Fruit fly (Drosophila melanogaster) whole organism, prepupa: ENCODE data around the gene Tlk.

Experiments used
- Blimp-1 ChIP-seq: fragments of 200-800 bp; sonication (Bioruptor generic); optimal IDR thresholded peaks from 3 replicates; lab custom pipeline; 2017; ENCODE audit warnings: missing biosample characterization, missing genetic modification characterization, mild to moderate bottlenecking, moderate library complexity, missing genetic modification reagents
- CG15336 ChIP-seq: fragments of 200-800 bp; sonication (Bioruptor generic); IDR thresholded peaks from 2 replicates; pipeline ENCODE4 v1.3.6; 2022; ENCODE audit warnings: missing biosample characterization, missing genetic modification characterization
- CG1621 ChIP-seq: fragments of 200-800 bp; sonication (Bioruptor generic); optimal IDR thresholded peaks from 3 replicates; lab custom pipeline; 2018; ENCODE audit warnings: missing biosample characterization, mild to moderate bottlenecking, missing genetic modification characterization
- CG3032 ChIP-seq: fragments of 200-800 bp; optimal IDR thresholded peaks from 2 replicates; lab custom pipeline; 2019; ENCODE audit warnings: missing biosample characterization, mild to moderate bottlenecking, missing genetic modification characterization, moderate library complexity
- CG31627 ChIP-seq: fragments of 200-800 bp; sonication (Bioruptor generic); optimal IDR thresholded peaks from 3 replicates; lab custom pipeline; 2016; ENCODE audit warnings: missing biosample characterization, missing genetic modification characterization
- CG32006 ChIP-seq: fragments of 200-800 bp; sonication (Bioruptor generic); optimal IDR thresholded peaks from 3 replicates; lab custom pipeline; 2017; ENCODE audit warnings: missing biosample characterization, mild to moderate bottlenecking, missing genetic modification characterization
- CG3919 ChIP-seq: fragments of 200-800 bp; sonication (Bioruptor generic); optimal IDR thresholded peaks from 3 replicates; lab custom pipeline; 2016; ENCODE audit warnings: missing biosample characterization, missing genetic modification characterization
- CG4318 ChIP-seq: fragments of 200-800 bp; sonication (Bioruptor generic); optimal IDR thresholded peaks from 3 replicates; lab custom pipeline; 2017; ENCODE audit warnings: missing biosample characterization, mild to moderate bottlenecking, missing genetic modification characterization
- CG6163 ChIP-seq: fragments of 200-800 bp; sonication (Bioruptor generic); IDR thresholded peaks from 3 replicates; pipeline ENCODE4 v1.3.6; 2022; ENCODE audit warnings: missing biosample characterization, missing genetic modification characterization
- CG6276 ChIP-seq: fragments of 200-800 bp; sonication (Bioruptor generic); optimal IDR thresholded peaks from 2 replicates; lab custom pipeline; 2017; ENCODE audit warnings: missing biosample characterization, mild to moderate bottlenecking, missing genetic modification characterization
- CG6792 ChIP-seq: fragments of 200-800 bp; sonication (Bioruptor generic); optimal IDR thresholded peaks from 3 replicates; lab custom pipeline; 2016; ENCODE audit warnings: missing biosample characterization, missing genetic modification characterization
- CG6808 ChIP-seq: fragments of 200-800 bp; sonication (Bioruptor generic); optimal IDR thresholded peaks from 3 replicates; lab custom pipeline; 2017; ENCODE audit warnings: missing biosample characterization, missing genetic modification characterization, mild to moderate bottlenecking, moderate library complexity, missing genetic modification reagents
- CG6854 ChIP-seq: fragments of 200-800 bp; sonication (Bioruptor generic); optimal IDR thresholded peaks from 2 replicates; lab custom pipeline; 2017; ENCODE audit warnings: missing biosample characterization, mild to moderate bottlenecking, missing genetic modification characterization
- CG7368 ChIP-seq: fragments of 200-800 bp; sonication (Bioruptor generic); optimal IDR thresholded peaks from 3 replicates; lab custom pipeline; 2016; ENCODE audit warnings: missing biosample characterization, missing genetic modification characterization
- CG8119 ChIP-seq: fragments of 200-800 bp; sonication (Bioruptor generic); IDR thresholded peaks from 3 replicates; pipeline ENCODE4 v1.3.6; 2022; ENCODE audit warnings: missing biosample characterization, missing genetic modification characterization
- Eip75B ChIP-seq: fragments of 200-800 bp; sonication (Bioruptor generic); optimal IDR thresholded peaks from 3 replicates; lab custom pipeline; 2016; ENCODE audit warnings: missing biosample characterization, missing genetic modification characterization
- Eip78C ChIP-seq: fragments of 200-800 bp; sonication (Bioruptor generic); peaks from one replicate; lab custom pipeline; 2016; ENCODE audit warnings: missing biosample characterization, missing genetic modification characterization
- Ets21C ChIP-seq: fragments of 200-800 bp; sonication (Bioruptor generic); optimal IDR thresholded peaks from 3 replicates; lab custom pipeline; 2016; ENCODE audit warnings: missing biosample characterization, missing genetic modification characterization
- Ets96B ChIP-seq: fragments of 200-800 bp; optimal IDR thresholded peaks from 2 replicates; lab custom pipeline; 2019; ENCODE audit warnings: missing biosample characterization, mild to moderate bottlenecking, missing genetic modification characterization, moderate library complexity
- Gug ChIP-seq: fragments of 200-800 bp; sonication (Bioruptor generic); IDR thresholded peaks from 2 replicates; pipeline ENCODE4 v1.3.6; 2022; ENCODE audit warnings: missing biosample characterization, missing genetic modification characterization
- Hr39 ChIP-seq: fragments of 200-800 bp; sonication (Bioruptor generic); optimal IDR thresholded peaks from 2 replicates; lab custom pipeline; 2016; ENCODE audit warnings: missing biosample characterization, missing genetic modification characterization
- Lpt ChIP-seq: fragments of 200-800 bp; sonication (Bioruptor generic); optimal IDR thresholded peaks from 3 replicates; lab custom pipeline; 2016; ENCODE audit warnings: missing biosample characterization, missing genetic modification characterization
- OdsH ChIP-seq: fragments of 200-800 bp; sonication (Bioruptor generic); optimal IDR thresholded peaks from 3 replicates; lab custom pipeline; 2016; ENCODE audit warnings: missing biosample characterization, missing genetic modification characterization
- Smox ChIP-seq: fragments of 200-800 bp; sonication (Bioruptor generic); optimal IDR thresholded peaks from 3 replicates; lab custom pipeline; 2016; ENCODE audit warnings: missing biosample characterization, missing genetic modification characterization
- Sox14 ChIP-seq: fragments of 200-800 bp; sonication (Bioruptor generic); optimal IDR thresholded peaks from 3 replicates; lab custom pipeline; 2016; ENCODE audit warnings: missing biosample characterization, missing genetic modification characterization
- Sox15 ChIP-seq: fragments of 200-800 bp; sonication (Bioruptor generic); optimal IDR thresholded peaks from 3 replicates; lab custom pipeline; 2016; ENCODE audit warnings: missing biosample characterization, missing genetic modification characterization
- acj6 ChIP-seq: fragments of 200-800 bp; sonication (Bioruptor generic); optimal IDR thresholded peaks from 3 replicates; lab custom pipeline; 2016; ENCODE audit warnings: missing biosample characterization, missing genetic modification characterization
- cyc ChIP-seq: fragments of 200-800 bp; sonication (Bioruptor generic); optimal IDR thresholded peaks from 3 replicates; lab custom pipeline; 2016; ENCODE audit warnings: missing biosample characterization, missing genetic modification characterization
- dsx ChIP-seq: fragments of 200-800 bp; optimal IDR thresholded peaks from 3 replicates; lab custom pipeline; 2019; ENCODE audit warnings: missing biosample characterization, mild to moderate bottlenecking, missing genetic modification characterization, moderate library complexity; ENCODE audit not compliant: poor library complexity, severe bottlenecking
- eg ChIP-seq: fragments of 200-800 bp; sonication (Bioruptor generic); IDR thresholded peaks from 3 replicates; pipeline ENCODE4 v1.3.6; 2022; ENCODE audit warnings: missing biosample characterization, missing genetic modification characterization
- esn ChIP-seq: fragments of 200-800 bp; sonication (Bioruptor generic); optimal IDR thresholded peaks from 2 replicates; lab custom pipeline; 2016; ENCODE audit warnings: missing biosample characterization, mild to moderate bottlenecking, missing genetic modification characterization, moderate library complexity
- fd85E ChIP-seq: fragments of 200-800 bp; sonication (Bioruptor generic); optimal IDR thresholded peaks from 3 replicates; lab custom pipeline; 2016; ENCODE audit warnings: missing biosample characterization, missing genetic modification characterization
- lz ChIP-seq: fragments of 200-800 bp; sonication (Bioruptor generic); optimal IDR thresholded peaks from 3 replicates; lab custom pipeline; 2016; ENCODE audit warnings: missing biosample characterization, missing genetic modification characterization
- net ChIP-seq: fragments of 200-800 bp; sonication (Bioruptor generic); optimal IDR thresholded peaks from 3 replicates; lab custom pipeline; 2016; ENCODE audit warnings: missing biosample characterization, missing genetic modification characterization
- pdm3 ChIP-seq: fragments of 200-800 bp; sonication (Bioruptor generic); optimal IDR thresholded peaks from 3 replicates; lab custom pipeline; 2016; ENCODE audit warnings: missing biosample characterization, missing genetic modification characterization
- salr ChIP-seq, 2 experiments: fragments of 200-800 bp; sonication (Bioruptor generic); optimal IDR thresholded peaks; 3 replicates each; lab custom pipeline; 2016 to 2018; ENCODE audit warnings: missing biosample characterization in 2 of 2, missing genetic modification characterization in 2 of 2, mild to moderate bottlenecking in 1 of 2
- spab ChIP-seq: fragments of 200-800 bp; sonication (Bioruptor generic); optimal IDR thresholded peaks from 2 replicates; lab custom pipeline; 2017; ENCODE audit warnings: missing biosample characterization, mild to moderate bottlenecking, missing genetic modification characterization, missing genetic modification reagents
- ss ChIP-seq, 2 experiments: fragments of 200-800 bp; sonication (Bioruptor generic); optimal IDR thresholded peaks; 2 replicates in 1 of 2; 3 replicates in 1 of 2; lab custom pipeline; 2017 to 2018; ENCODE audit warnings: mild to moderate bottlenecking in 2 of 2, missing biosample characterization in 2 of 2, missing genetic modification characterization in 2 of 2, moderate library complexity in 1 of 2
- svp ChIP-seq: fragments of 200-800 bp; sonication (Bioruptor generic); peaks from one replicate; lab custom pipeline; 2016; ENCODE audit warnings: missing biosample characterization, missing genetic modification characterization
- topi ChIP-seq: fragments of 200-800 bp; sonication (Bioruptor generic); optimal IDR thresholded peaks from 3 replicates; lab custom pipeline; 2016; ENCODE audit warnings: missing biosample characterization, missing genetic modification characterization
- vri ChIP-seq: fragments of 200-800 bp; sonication (Bioruptor generic); optimal IDR thresholded peaks from 3 replicates; lab custom pipeline; 2016; ENCODE audit warnings: missing biosample characterization, mild to moderate bottlenecking, missing genetic modification characterization

The Tlk gene

DNA sequence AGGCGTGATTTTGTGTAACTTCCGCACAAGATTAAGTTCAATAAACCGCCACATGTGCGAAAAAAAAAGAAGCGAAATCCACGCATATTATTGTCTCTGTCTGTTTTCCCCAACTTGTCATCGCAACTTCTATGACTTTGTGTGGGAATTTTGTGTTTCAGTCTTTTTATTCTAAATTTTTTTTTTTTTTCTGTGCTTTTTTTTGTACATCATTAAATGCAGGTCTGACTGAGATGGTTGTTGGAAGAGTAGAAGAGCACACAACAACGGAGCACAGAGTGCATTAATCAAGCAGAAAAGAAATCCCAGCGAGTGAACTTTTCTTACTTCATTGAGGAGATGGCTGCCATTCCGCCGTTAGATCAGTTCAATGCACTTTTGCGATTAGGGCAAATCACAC, 4.2 kb upstream of the Tlk start:
- TF ChIP-seq CG32006 (GFP tag; lab: Kevin White, UChicago) (peak; percentile 5), CG8119 (GFP tag; lab: Robert Waterston, UW) (peak; percentile 53; the same call in 1 of the 3 replicates), CG15336 (GFP tag; lab: Robert Waterston, UW) (no peak), lz (GFP tag; lab: Kevin White, UChicago) (no peak), Lpt (GFP tag; lab: Kevin White, UChicago) (peak; percentile 13), CG6163 (GFP tag; lab: Robert Waterston, UW) (0 out of 3 replicates have a peak, but pooled peaks have one; percentile 20), dsx (GFP tag; lab: Kevin White, UChicago) (no peak), eg (GFP tag; lab: Robert Waterston, UW) (peak; percentile 45; the same call in 1 of the 3 replicates), CG6276 (peak; percentile 33)

DNA sequence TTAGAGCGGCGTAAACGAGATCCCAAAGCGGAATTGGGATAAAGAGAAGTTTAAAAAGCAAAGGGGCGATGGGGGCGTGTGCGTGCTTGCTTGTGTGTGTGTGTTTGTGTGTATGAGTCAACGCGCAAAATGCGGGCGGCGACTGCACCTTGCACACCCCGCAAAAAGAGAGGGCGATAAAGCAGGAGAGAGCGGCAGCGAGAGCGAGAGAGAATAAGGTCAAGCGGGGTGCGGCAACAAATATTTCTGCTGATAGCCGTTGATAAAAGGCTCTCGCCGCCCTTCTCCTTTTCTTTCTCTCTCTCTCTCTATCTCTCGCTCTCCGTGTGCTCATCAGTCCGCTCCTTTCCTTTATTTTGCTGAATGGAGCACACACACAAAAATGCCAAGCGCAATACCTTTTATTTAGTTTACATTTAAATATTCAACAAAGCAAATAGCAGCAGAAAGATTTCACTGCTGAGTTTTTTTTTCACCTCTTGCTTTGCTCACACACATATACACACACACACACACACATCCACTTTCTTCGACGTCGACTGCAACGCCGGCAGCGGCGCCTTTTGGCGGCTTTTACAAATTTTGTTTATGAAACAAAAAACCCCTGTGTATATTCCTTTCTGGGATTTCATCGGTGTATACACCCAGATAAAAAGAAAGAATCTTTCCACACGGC, 1.1 kb upstream of the Tlk start:
- TF ChIP-seq CG6276 (peak; percentile 32), Eip78C (GFP tag; lab: Kevin White, UChicago) (peak; percentile 73), topi (GFP tag; lab: Kevin White, UChicago) (no peak), Lpt (GFP tag; lab: Kevin White, UChicago) (peak; percentile 16), Sox14 (GFP tag; lab: Kevin White, UChicago) (peak; percentile 29), eg (GFP tag; lab: Robert Waterston, UW) (0 out of 3 replicates have a peak, but pooled peaks have one; percentile 40), OdsH (GFP tag; lab: Kevin White, UChicago) (no peak), CG6163 (GFP tag; lab: Robert Waterston, UW) (peak; percentile 62), esn (GFP tag; lab: Kevin White, UChicago) (no peak), CG6854 (GFP tag; lab: Kevin White, UChicago) (peak; percentile 73), CG1621 (tag; lab: Kevin White, UChicago) (peak; percentile 12), Eip75B (GFP tag; lab: Kevin White, UChicago) (peak; percentile 55), CG15336 (GFP tag; lab: Robert Waterston, UW) (peak; percentile 52; the same call in 1 of the 2 replicates), Blimp-1 (GFP tag; lab: Kevin White, UChicago) (peak; percentile 40), ss (GFP tag; optimal IDR thresholded peaks at IDR 0.05; lab: Kevin White, UChicago) (peak; percentile 47 to 63), CG6808 (peak; percentile 52), svp (GFP tag; lab: Kevin White, UChicago) (peak; percentile 100), vri (GFP tag; lab: Kevin White, UChicago) (peak; percentile 60), spab (GFP tag; lab: Kevin White, UChicago) (peak; percentile 15), CG3919 (GFP tag; lab: Kevin White, UChicago) (peak; percentile 13), CG8119 (GFP tag; lab: Robert Waterston, UW) (peak; percentile 47; the same call in 2 of the 3 replicates), Ets96B (tag; lab: Kevin White, UChicago) (no peak), CG4318 (GFP tag; lab: Kevin White, UChicago) (no peak), cyc (GFP tag; lab: Kevin White, UChicago) (no peak), salr (GFP tag; optimal IDR thresholded peaks at IDR 0.05; lab: Kevin White, UChicago) (no peak), dsx (GFP tag; lab: Kevin White, UChicago) (peak; percentile 32)

DNA sequence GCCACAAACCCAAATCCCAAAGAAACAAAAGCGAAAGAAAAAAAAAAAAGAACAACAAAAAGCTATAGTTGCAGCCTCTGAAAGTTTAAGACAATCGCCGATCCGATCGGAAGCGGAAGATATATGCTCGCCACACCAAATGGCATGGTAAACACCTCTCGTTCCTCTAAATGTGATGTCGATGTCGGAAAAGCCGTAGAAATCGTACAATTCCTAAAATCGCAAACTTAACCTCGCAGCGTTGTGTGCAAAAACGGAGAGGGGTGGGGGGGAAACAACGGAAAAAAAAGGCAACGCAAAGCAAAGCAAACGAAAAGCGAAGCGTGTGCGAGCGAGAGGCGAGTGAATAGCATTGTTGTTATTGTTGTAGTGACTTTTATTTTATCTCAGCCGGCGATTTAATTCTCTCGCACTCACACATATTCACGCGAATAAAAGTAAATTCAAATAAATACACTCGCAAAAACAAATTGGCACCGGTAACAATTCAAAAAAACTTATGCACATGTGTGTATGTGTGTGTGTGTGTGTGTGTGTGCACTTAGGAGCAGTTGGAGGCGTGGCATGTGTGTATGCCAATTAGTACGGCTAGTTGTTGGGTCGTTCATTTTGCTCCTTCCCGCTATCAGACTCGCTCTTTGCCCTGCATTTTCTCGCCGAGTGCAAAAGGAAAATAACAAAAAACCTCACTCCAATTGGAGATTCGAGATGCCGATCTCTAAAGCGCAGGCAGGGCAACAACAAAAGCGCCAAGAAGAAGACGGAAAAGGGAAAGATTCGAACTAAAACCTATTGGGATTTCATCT, 572 bp downstream of the Tlk start:
- TF ChIP-seq Ets21C (GFP tag; lab: Kevin White, UChicago) (no peak), CG7368 (GFP tag; lab: Kevin White, UChicago) (peak; percentile 9), Sox15 (no peak), Sox14 (GFP tag; lab: Kevin White, UChicago) (peak; percentile 4), fd85E (GFP tag; lab: Kevin White, UChicago) (no peak), salr (GFP tag; optimal IDR thresholded peaks at IDR 0.05; lab: Kevin White, UChicago) (peak in 1 of 2 experiments; percentile 25), CG3032 (tag; lab: Kevin White, UChicago) (peak; percentile 38), CG6792 (no peak), CG1621 (tag; lab: Kevin White, UChicago) (peak; percentile 20), CG6163 (GFP tag; lab: Robert Waterston, UW) (peak; percentile 74; the same call in 2 of the 3 replicates), pdm3 (no peak), acj6 (peak; percentile 11), dsx (GFP tag; lab: Kevin White, UChicago) (no peak), Eip75B (GFP tag; lab: Kevin White, UChicago) (no peak), esn (GFP tag; lab: Kevin White, UChicago) (peak; percentile 50), Hr39 (GFP tag; lab: Kevin White, UChicago) (peak; percentile 25), cyc (GFP tag; lab: Kevin White, UChicago) (peak; percentile 41), net (GFP tag; lab: Kevin White, UChicago) (peak; percentile 49), CG31627 (GFP tag; lab: Kevin White, UChicago) (peak; percentile 29), CG32006 (GFP tag; lab: Kevin White, UChicago) (peak; percentile 48), Smox (GFP tag; lab: Kevin White, UChicago) (peak; percentile 43), ss (GFP tag; optimal IDR thresholded peaks at IDR 0.05; lab: Kevin White, UChicago) (peak; percentile 89 to 91), CG4318 (GFP tag; lab: Kevin White, UChicago) (peak; percentile 24), Gug (no peak), Eip78C (GFP tag; lab: Kevin White, UChicago) (peak; percentile 58)
